Fruit fly (Drosophila melanogaster): ENCODE measurements around the gene Sec61gamma.

Gene Sec61gamma

dm6 chrX:19615990-19616663, 27.0 kb upstream of the Sec61gamma start, which contains the start of gene CG14210:
TSS of gene CG14210 (plus strand) at chrX:19616196.
- no peak for TF ChIP-seq CG10669 (GFP tag; optimal IDR thresholded peaks at IDR 0.05)
- TF ChIP-seq Lpt (GFP tag; optimal IDR thresholded peaks at IDR 0.05) = no peak
- no peak for TF ChIP-seq fd85E (GFP tag; optimal IDR thresholded peaks at IDR 0.05)
- TF ChIP-seq CG32006 (GFP tag; optimal IDR thresholded peaks at IDR 0.05) = no peak
- no peak for TF ChIP-seq Blimp-1 (GFP tag; optimal IDR thresholded peaks at IDR 0.05)
- no peak for TF ChIP-seq CG6276 (GFP tag; optimal IDR thresholded peaks at IDR 0.05)
- no peak for TF ChIP-seq CG6854 (GFP tag; optimal IDR thresholded peaks at IDR 0.05)
- no peak for TF ChIP-seq Ets96B (tag; optimal IDR thresholded peaks at IDR 0.05)

- TF ChIP-seq lz (GFP tag; optimal IDR thresholded peaks at IDR 0.05) = no peak
Measured at dm6 chrX:19618183-19618740, 24.9 kb upstream of the Sec61gamma start, which contains the start of the genes Pstk and Tim9b. TSS of gene Pstk (minus strand) at chrX:19618537. TSS of gene Tim9b (minus strand) at chrX:19618537.

- no peak for TF ChIP-seq CG10669 (GFP tag; optimal IDR thresholded peaks at IDR 0.05)
- no peak for TF ChIP-seq CG8632 (GFP tag; optimal IDR thresholded peaks at IDR 0.05)
- no peak for TF ChIP-seq acj6 (GFP tag; optimal IDR thresholded peaks at IDR 0.05)
- no peak for TF ChIP-seq Eip93F (GFP tag; optimal IDR thresholded peaks at IDR 0.05)
- TF ChIP-seq cyc (GFP tag; optimal IDR thresholded peaks at IDR 0.05) = no peak
- TF ChIP-seq CG3919 (GFP tag; optimal IDR thresholded peaks at IDR 0.05) = no peak
- no peak for TF ChIP-seq CG11294 (GFP tag; IDR thresholded peaks at IDR 0.05)
- TF ChIP-seq spab (GFP tag; optimal IDR thresholded peaks at IDR 0.05) = no peak
- TF ChIP-seq CG8319 (GFP tag; optimal IDR thresholded peaks at IDR 0.05) = no peak
- no peak for TF ChIP-seq fd85E (GFP tag; optimal IDR thresholded peaks at IDR 0.05)
- no peak for TF ChIP-seq CG16779 (tag; optimal IDR thresholded peaks at IDR 0.05)
- TF ChIP-seq Hr39 (GFP tag; optimal IDR thresholded peaks at IDR 0.05) = no peak
- TF ChIP-seq esn (GFP tag; optimal IDR thresholded peaks at IDR 0.05) = no peak
- no peak for TF ChIP-seq Sox15 (GFP tag; optimal IDR thresholded peaks at IDR 0.05)
- TF ChIP-seq Hr38 (GFP tag; optimal IDR thresholded peaks at IDR 0.05) = no peak
- no peak for TF ChIP-seq CG3032 (tag; optimal IDR thresholded peaks at IDR 0.05)
- no peak for TF ChIP-seq Met (GFP tag; optimal IDR thresholded peaks at IDR 0.05)
- TF ChIP-seq CG34406 (GFP tag; optimal IDR thresholded peaks at IDR 0.05) = no peak
Measured at dm6 chrX:19621145-19621544, 22.0 kb upstream of the Sec61gamma start, which contains the start of gene CG14221. TSS of gene CG14221 (minus strand) at chrX:19621245.

dm6 chrX:19622924-19623323, 20.2 kb upstream of the Sec61gamma start, which contains the start of the genes Naa20A and MKP-4:
TSS of gene Naa20A (minus strand) at chrX:19623074.
TSS of gene MKP-4 (plus strand) at chrX:19623114.
- peak; percentile 15 for TF ChIP-seq esn (GFP tag; optimal IDR thresholded peaks at IDR 0.05)
- no peak for TF ChIP-seq dac (GFP tag; optimal IDR thresholded peaks at IDR 0.05)

dm6 chrX:19625405-19625804, 17.7 kb upstream of the Sec61gamma start, which contains the start of gene CG14212:
TSS of gene CG14212 (plus strand) at chrX:19625705.
- TF ChIP-seq topi (GFP tag; optimal IDR thresholded peaks at IDR 0.05) (no peak), Hr39 (GFP tag; optimal IDR thresholded peaks at IDR 0.05) (no peak), eg (GFP tag; IDR thresholded peaks at IDR 0.05) (no peak), cyc (GFP tag; optimal IDR thresholded peaks at IDR 0.05) (no peak), Lpt (GFP tag; optimal IDR thresholded peaks at IDR 0.05) (no peak), CG7368 (GFP tag; optimal IDR thresholded peaks at IDR 0.05) (no peak)

- TF ChIP-seq svp (GFP tag) = no peak
- TF ChIP-seq CG6792 (GFP tag; optimal IDR thresholded peaks at IDR 0.05) = no peak
- peak; percentile 47; the same call in 2 of the 3 replicates for TF ChIP-seq CG8119 (GFP tag; IDR thresholded peaks at IDR 0.05)
- TF ChIP-seq CG11762 (GFP tag; optimal IDR thresholded peaks at IDR 0.05; ENCODE audit: insufficient read depth) = no peak
- TF ChIP-seq CG11294 (GFP tag; IDR thresholded peaks at IDR 0.05) = no peak
- TF ChIP-seq Sox14 (GFP tag; optimal IDR thresholded peaks at IDR 0.05) = peak; percentile 14
- TF ChIP-seq CG6854 (GFP tag; optimal IDR thresholded peaks at IDR 0.05) = peak; percentile 25
- TF ChIP-seq Eip78C (GFP tag) = peak; percentile 63
- TF ChIP-seq CG1621 (tag; optimal IDR thresholded peaks at IDR 0.05) = peak; percentile 24
- no peak for TF ChIP-seq CG16779 (tag; optimal IDR thresholded peaks at IDR 0.05)
- no peak for TF ChIP-seq CG3032 (tag; optimal IDR thresholded peaks at IDR 0.05)
- peak; percentile 32; the same call in 1 of the 2 replicates for TF ChIP-seq CG15336 (GFP tag; IDR thresholded peaks at IDR 0.05)
Measured at dm6 chrX:19631365-19631832, 11.7 kb upstream of the Sec61gamma start.
